Worm (Caenorhabditis elegans): ENCODE measurements around the gene lin-46.
"Not testable (repeated sequence)": the region's sequence is repeated elsewhere in the genome, so short reads cannot be mapped to it uniquely, and the experiment has no call there.

The lin-46 gene

DNA sequence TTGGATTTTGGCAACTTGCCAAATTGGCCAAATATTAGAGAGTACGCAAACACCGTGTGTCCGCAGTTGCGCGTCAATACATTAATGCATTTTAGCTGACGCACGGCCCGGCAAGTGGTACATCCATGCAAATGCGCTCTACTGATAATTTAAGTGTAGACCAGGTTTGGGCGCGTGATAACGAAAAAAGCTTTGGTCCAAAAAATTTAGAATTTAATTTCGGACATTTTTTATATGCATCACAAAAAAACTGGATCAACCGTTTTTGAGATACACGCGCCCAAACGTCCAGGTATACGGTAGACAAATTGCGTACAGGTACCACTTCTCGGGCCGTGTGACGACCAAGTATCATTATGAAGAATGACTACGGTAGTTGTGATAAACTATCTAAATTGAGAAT, 729 bp upstream of the lin-46 start, which contains the start of gene R186.8:
TSS of gene R186.8 (minus strand) at position 58 of the 403 bp plus-strand sequence.
- TF ChIP-seq unc-55 (GFP tag; optimal IDR thresholded peaks at IDR 0.05): peak; percentile 46
- peak; percentile 3 for TF ChIP-seq fos-1 (tag; optimal IDR thresholded peaks at IDR 0.05)
- TF ChIP-seq sma-9 (GFP tag; optimal IDR thresholded peaks at IDR 0.05): peak; percentile 55
- not testable (repeated sequence) for TF ChIP-seq sma-9 (tag; optimal IDR thresholded peaks at IDR 0.05)
- peak; percentile 60 for TF ChIP-seq nhr-129 (tag; optimal IDR thresholded peaks at IDR 0.05)
- TF ChIP-seq C34F6.9 (tag; optimal IDR thresholded peaks at IDR 0.05): peak; percentile 64
- peak; percentile 68 for TF ChIP-seq F13H6.1 (tag; optimal IDR thresholded peaks at IDR 0.05)
- peak; percentile 73 for TF ChIP-seq Y55F3AM.14 (GFP tag; optimal IDR thresholded peaks at IDR 0.05)
- peak; percentile 41 for TF ChIP-seq crh-2 (tag; optimal IDR thresholded peaks at IDR 0.05)
- TF ChIP-seq nhr-21 (tag; optimal IDR thresholded peaks at IDR 0.05): peak; percentile 30
- TF ChIP-seq sma-3 (GFP tag; optimal IDR thresholded peaks at IDR 0.05): peak; percentile 91
- TF ChIP-seq nhr-25 (tag; optimal IDR thresholded peaks at IDR 0.05): peak; percentile 27
- peak; percentile 39 for TF ChIP-seq gmeb-1 (tag; optimal IDR thresholded peaks at IDR 0.05)
- TF ChIP-seq lsy-2 (tag; optimal IDR thresholded peaks at IDR 0.05): peak; percentile 56 to 94
- peak; percentile 32 for TF ChIP-seq lin-11 (tag; optimal IDR thresholded peaks at IDR 0.05)
- peak; percentile 2 for TF ChIP-seq sem-4 (tag; optimal IDR thresholded peaks at IDR 0.05)

DNA sequence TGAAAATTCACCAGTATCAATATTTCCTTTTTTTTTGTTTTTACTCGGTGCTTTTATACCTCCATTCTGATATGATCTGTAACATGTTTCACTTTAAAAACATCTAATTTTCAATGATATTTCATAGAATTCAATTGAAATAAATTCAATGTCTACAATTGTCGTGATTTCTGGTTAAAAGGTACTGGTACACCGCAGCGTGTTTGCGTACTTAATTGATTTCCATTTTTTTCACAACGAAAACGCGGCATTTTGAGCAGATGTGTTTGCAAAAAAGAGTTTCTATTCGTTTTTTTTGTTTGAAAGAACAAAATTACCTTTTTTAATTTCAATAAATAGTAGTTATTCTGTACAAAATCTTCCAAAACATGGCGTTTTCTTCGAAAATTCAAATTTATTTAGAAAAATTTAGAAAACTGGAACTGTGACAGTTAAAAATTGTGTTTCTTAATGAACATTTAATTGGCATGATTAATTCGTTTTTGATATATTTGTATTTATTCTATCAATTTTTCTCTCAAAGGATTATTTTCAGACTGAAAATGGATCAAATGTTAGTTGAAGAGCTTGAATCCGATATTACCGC, 2.0 kb downstream of the lin-46 start, which contains the start of gene pnn-1:
TSS of gene pnn-1 (plus strand) at position 536 of the 586 bp plus-strand sequence.
- TF ChIP-seq nhr-12 (tag; optimal IDR thresholded peaks at IDR 0.05) (no peak), nhr-23 (tag; optimal IDR thresholded peaks at IDR 0.05) (no peak), mdl-1 (tag; optimal IDR thresholded peaks at IDR 0.05) (no peak), nhr-77 (tag; optimal IDR thresholded peaks at IDR 0.05) (no peak), ama-1 (optimal IDR thresholded peaks at IDR 0.05) (no peak), sma-9 (GFP tag; optimal IDR thresholded peaks at IDR 0.05) (peak; percentile 1), sma-9 (tag; optimal IDR thresholded peaks at IDR 0.05) (no peak), unc-55 (GFP tag; optimal IDR thresholded peaks at IDR 0.05) (peak; percentile 55), crh-2 (tag; optimal IDR thresholded peaks at IDR 0.05) (peak; percentile 4), lsy-2 (tag; optimal IDR thresholded peaks at IDR 0.05) (peak; percentile 28 to 84), ZK546.5 (tag; optimal IDR thresholded peaks at IDR 0.05) (no peak), unc-39 (tag; optimal IDR thresholded peaks at IDR 0.05) (no peak), R02D3.7 (tag; optimal IDR thresholded peaks at IDR 0.05) (no peak), lin-11 (tag; optimal IDR thresholded peaks at IDR 0.05) (no peak), F13H6.1 (tag; optimal IDR thresholded peaks at IDR 0.05) (no peak), skn-1 (tag; optimal IDR thresholded peaks at IDR 0.05) (no peak), mbf-1 (tag; optimal IDR thresholded peaks at IDR 0.05) (no peak), Y55F3AM.14 (GFP tag; optimal IDR thresholded peaks at IDR 0.05) (no peak), nhr-237 (tag; optimal IDR thresholded peaks at IDR 0.05) (no peak), gmeb-1 (tag; optimal IDR thresholded peaks at IDR 0.05) (no peak), zag-1 (tag; optimal IDR thresholded peaks at IDR 0.05) (no peak), snpc-4 (tag; optimal IDR thresholded peaks at IDR 0.05) (no peak), dmd-4 (tag; optimal IDR thresholded peaks at IDR 0.05) (no peak), lin-13 (GFP tag; optimal IDR thresholded peaks at IDR 0.05) (peak; percentile 58), unc-62 (GFP tag; optimal IDR thresholded peaks at IDR 0.05) (no peak), nhr-10 (tag; optimal IDR thresholded peaks at IDR 0.05) (no peak), ceh-16 (tag; optimal IDR thresholded peaks at IDR 0.05) (no peak), nhr-6 (tag; optimal IDR thresholded peaks at IDR 0.05) (no peak), nhr-21 (tag; optimal IDR thresholded peaks at IDR 0.05) (no peak), alr-1 (tag; optimal IDR thresholded peaks at IDR 0.05) (no peak), ceh-82 (tag; optimal IDR thresholded peaks at IDR 0.05) (no peak), ztf-4 (tag; optimal IDR thresholded peaks at IDR 0.05) (no peak), nhr-25 (tag; optimal IDR thresholded peaks at IDR 0.05) (peak; percentile 61), peb-1 (tag; optimal IDR thresholded peaks at IDR 0.05) (no peak), nhr-129 (tag; optimal IDR thresholded peaks at IDR 0.05) (peak; percentile 28), fos-1 (tag; optimal IDR thresholded peaks at IDR 0.05) (no peak), sem-4 (tag; optimal IDR thresholded peaks at IDR 0.05) (peak; percentile 26), C34F6.9 (tag; optimal IDR thresholded peaks at IDR 0.05) (peak; percentile 45)

DNA sequence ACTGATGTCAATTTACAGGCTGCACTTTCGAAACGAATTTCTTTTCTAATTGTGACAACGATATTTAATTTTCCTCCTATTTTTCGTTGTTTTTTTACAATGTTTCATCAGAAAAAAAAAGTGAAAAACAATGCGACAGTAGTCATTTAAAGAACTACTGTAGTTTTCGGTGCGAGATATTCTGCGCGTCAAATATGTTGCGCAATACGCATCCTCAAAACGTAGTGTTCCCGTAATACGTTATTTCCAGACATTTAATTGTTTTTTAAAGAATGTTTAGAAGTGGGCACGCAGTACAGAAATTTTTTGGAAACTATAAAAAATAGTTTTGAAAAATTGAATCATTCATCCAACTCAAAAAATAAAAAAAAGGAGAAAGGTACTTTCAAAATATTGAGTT, 5.4 kb downstream of the lin-46 start:
- TF ChIP-seq nhr-6 (tag; optimal IDR thresholded peaks at IDR 0.05) (no peak), nhr-25 (tag; optimal IDR thresholded peaks at IDR 0.05) (no peak), snpc-4 (tag; optimal IDR thresholded peaks at IDR 0.05) (no peak), lin-13 (GFP tag; optimal IDR thresholded peaks at IDR 0.05) (no peak), nhr-23 (tag; optimal IDR thresholded peaks at IDR 0.05) (no peak), ztf-4 (tag; optimal IDR thresholded peaks at IDR 0.05) (no peak)
